Worm (Caenorhabditis elegans): Measurements from ENCODE around the gene tpi-1.

tpi-1 gene

ce11 chrII:12042108-12042960, 3.4 kb upstream of the tpi-1 start, which contains the start of gene ippk-1 (continued):
- no peak for TF ChIP-seq fos-1 (tag; optimal IDR thresholded peaks at IDR 0.05)
- TF ChIP-seq lin-13 (GFP tag; optimal IDR thresholded peaks at IDR 0.05): no peak
- TF ChIP-seq aha-1 (tag): peak; percentile 96
- TF ChIP-seq tra-1 (GFP tag; IDR thresholded peaks at IDR 0.05): no peak
- TF ChIP-seq lin-15B (tag; optimal IDR thresholded peaks at IDR 0.05): no peak
- no peak for TF ChIP-seq attf-4 (tag; optimal IDR thresholded peaks at IDR 0.05)
- no peak for TF ChIP-seq nhr-42 (GFP tag; IDR thresholded peaks at IDR 0.05)
- TF ChIP-seq lin-29 (GFP tag; IDR thresholded peaks at IDR 0.05): no peak; the same call in 1 of the 2 replicates
- no peak for TF ChIP-seq zip-2 (tag; optimal IDR thresholded peaks at IDR 0.05)
- 0 out of 4 replicates have a peak, but pooled peaks of 1 of the 2 experiments have one; percentile 13 for TF ChIP-seq madf-5 (GFP tag; IDR thresholded peaks at IDR 0.05)
- TF ChIP-seq daf-12 (tag; optimal IDR thresholded peaks at IDR 0.05): no peak
- no peak for TF ChIP-seq set-16 (GFP tag; IDR thresholded peaks at IDR 0.05)
- peak; percentile 79 for TF ChIP-seq lin-1 (GFP tag; IDR thresholded peaks at IDR 0.05)
- TF ChIP-seq dmd-9 (GFP tag; IDR thresholded peaks at IDR 0.05): 0 out of 2 replicates have a peak, but pooled peaks have one; percentile 16
- no peak for TF ChIP-seq F10B5.3 (tag; optimal IDR thresholded peaks at IDR 0.05)
- no peak for TF ChIP-seq F49E8.2 (tag; optimal IDR thresholded peaks at IDR 0.05; ENCODE audit: borderline replicate concordance)
- no peak for TF ChIP-seq F26F4.8 (GFP tag; conservative IDR thresholded peaks at IDR 0.05)
- no peak for TF ChIP-seq sdz-12 (GFP tag; optimal IDR thresholded peaks at IDR 0.05)
- TF ChIP-seq egl-27 (tag; optimal IDR thresholded peaks at IDR 0.05): no peak
- TF ChIP-seq zfp-3 (GFP tag; conservative IDR thresholded peaks at IDR 0.05): no peak
- TF ChIP-seq nhr-10 (tag; optimal IDR thresholded peaks at IDR 0.05): no peak
- TF ChIP-seq ZK337.2 (GFP tag; IDR thresholded peaks at IDR 0.05): no peak
- TF ChIP-seq nhr-111 (GFP tag; optimal IDR thresholded peaks at IDR 0.05): no peak
- TF ChIP-seq nhr-76 (tag; optimal IDR thresholded peaks at IDR 0.05): peak; percentile 27
- peak; percentile 83 for TF ChIP-seq hlh-30 (tag; optimal IDR thresholded peaks at IDR 0.05; ENCODE audit: insufficient read depth)
- TF ChIP-seq pqm-1 (tag; optimal IDR thresholded peaks at IDR 0.05): peak; percentile 12
- TF ChIP-seq T20F7.1 (GFP tag; optimal IDR thresholded peaks at IDR 0.05): peak; percentile 51
- no peak for TF ChIP-seq nhr-102 (tag; optimal IDR thresholded peaks at IDR 0.05)
- TF ChIP-seq cey-2 (tag; optimal IDR thresholded peaks at IDR 0.05; ENCODE audit: borderline replicate concordance, insufficient read depth): no peak
- TF ChIP-seq mdl-1 (tag; optimal IDR thresholded peaks at IDR 0.05): peak in 1 of 2 experiments; percentile 22
- TF ChIP-seq mes-2 (tag; optimal IDR thresholded peaks at IDR 0.05; ENCODE audit: poor library complexity, severe bottlenecking): peak; percentile 62
- no peak for TF ChIP-seq ceh-82 (tag; optimal IDR thresholded peaks at IDR 0.05)
- no peak for TF ChIP-seq php-3 (GFP tag; IDR thresholded peaks at IDR 0.05)
- TF ChIP-seq nhr-28 (tag; optimal IDR thresholded peaks at IDR 0.05): peak; percentile 71
- TF ChIP-seq lin-38 (GFP tag; IDR thresholded peaks at IDR 0.05): peak; percentile 88
- peak; percentile 32 for TF ChIP-seq nhr-48 (tag; optimal IDR thresholded peaks at IDR 0.05)
- no peak for TF ChIP-seq mxl-3 (GFP tag; optimal IDR thresholded peaks at IDR 0.05)
- TF ChIP-seq ztf-11 (tag; optimal IDR thresholded peaks at IDR 0.05): no peak
- no peak for TF ChIP-seq snpc-1.2 (GFP tag; IDR thresholded peaks at IDR 0.05)
- TF ChIP-seq ceh-20 (GFP tag; IDR thresholded peaks at IDR 0.05): peak; percentile 12; the same call in 1 of the 2 replicates
- peak; percentile 30 for TF ChIP-seq dve-1 (tag; optimal IDR thresholded peaks at IDR 0.05; ENCODE audit: insufficient read depth)
- no peak for TF ChIP-seq D1046.2 (GFP tag; IDR thresholded peaks at IDR 0.05)
- no peak for TF ChIP-seq nhr-25 (tag; optimal IDR thresholded peaks at IDR 0.05; ENCODE audit: borderline replicate concordance, insufficient read depth)
- peak; percentile 64 for TF ChIP-seq hmg-1.1 (GFP tag; IDR thresholded peaks at IDR 0.05)
- peak in 1 of 2 experiments; percentile 92 for TF ChIP-seq hif-1 (tag; optimal IDR thresholded peaks at IDR 0.05)
- no peak for TF ChIP-seq ceh-44 (GFP tag; IDR thresholded peaks at IDR 0.05)
- TF ChIP-seq Y75B8A.6 (GFP tag; IDR thresholded peaks at IDR 0.05): no peak
- no peak for TF ChIP-seq ama-1 (optimal IDR thresholded peaks at IDR 0.05)
- peak; percentile 16 for TF ChIP-seq F37D6.2 (tag; optimal IDR thresholded peaks at IDR 0.05)
